Worm (Caenorhabditis elegans): Measurements from ENCODE around the gene F52B10.3.

The F52B10.3 gene

ce11 chrX:2943611-2944010, 45.5 kb upstream of the F52B10.3 start:
- TF ChIP-seq snpc-3.4 (tag; optimal IDR thresholded peaks at IDR 0.05) (no peak), mxl-1 (tag; optimal IDR thresholded peaks at IDR 0.05) (no peak), tlf-1 (GFP tag; optimal IDR thresholded peaks at IDR 0.05) (no peak), him-1 (tag; optimal IDR thresholded peaks at IDR 0.05) (no peak), lin-35 (GFP tag; optimal IDR thresholded peaks at IDR 0.05) (no peak), K11D2.4 (GFP tag; IDR thresholded peaks at IDR 0.05) (no peak), bed-2 (GFP tag; IDR thresholded peaks at IDR 0.05) (no peak), unc-62 (GFP tag; optimal IDR thresholded peaks at IDR 0.05) (no peak), attf-6 (GFP tag; IDR thresholded peaks at IDR 0.05) (no peak), lsy-27 (tag; optimal IDR thresholded peaks at IDR 0.05; ENCODE audit: borderline replicate concordance, insufficient read depth) (no peak), ztf-25 (GFP tag; IDR thresholded peaks at IDR 0.05) (no peak), atf-7 (tag; optimal IDR thresholded peaks at IDR 0.05) (no peak)

- no peak for TF ChIP-seq ceh-40 (GFP tag; IDR thresholded peaks at IDR 0.05)
- TF ChIP-seq snpc-4 (GFP tag; optimal IDR thresholded peaks at IDR 0.05): no peak
- peak in 2 of 4 experiments; percentile 41 to 60 for TF ChIP-seq snpc-4 (tag; optimal IDR thresholded peaks at IDR 0.05)
- TF ChIP-seq ztf-3 (GFP tag; optimal IDR thresholded peaks at IDR 0.05): no peak
- no peak for TF ChIP-seq rcor-1 (GFP tag; IDR thresholded peaks at IDR 0.05)
- no peak for TF ChIP-seq nfya-1 (tag; optimal IDR thresholded peaks at IDR 0.05; ENCODE audit: borderline replicate concordance, insufficient read depth)
- TF ChIP-seq egrh-3 (GFP tag; IDR thresholded peaks at IDR 0.05): peak; percentile 30; the same call in 1 of the 2 replicates
- TF ChIP-seq zfh-2 (GFP tag; conservative IDR thresholded peaks at IDR 0.05): peak; percentile 82
- TF ChIP-seq C06A6.2 (GFP tag; conservative IDR thresholded peaks at IDR 0.05): 0 out of 2 replicates have a peak, but pooled peaks have one; percentile 14
- TF ChIP-seq ama-1 (optimal IDR thresholded peaks at IDR 0.05): no peak
- no peak for TF ChIP-seq ama-1 (GFP tag; optimal IDR thresholded peaks at IDR 0.05)
Measured at ce11 chrX:2942327-2942726, 44.2 kb upstream of the F52B10.3 start.

ce11 chrX:2940572-2940971, 42.4 kb upstream of the F52B10.3 start, which contains the start of gene pfk-1.1:
Gene pfk-1.1 (plus strand): TSS chrX:2940872.
- TF ChIP-seq ztf-18 (tag; optimal IDR thresholded peaks at IDR 0.05): no peak
- TF ChIP-seq C17E4.6 (GFP tag; IDR thresholded peaks at IDR 0.05): no peak

- TF ChIP-seq T07F8.4 (tag; optimal IDR thresholded peaks at IDR 0.05) (no peak), repo-1 (tag; optimal IDR thresholded peaks at IDR 0.05) (no peak), let-526 (GFP tag; IDR thresholded peaks at IDR 0.05) (no peak), B0019.2 (GFP tag; conservative IDR thresholded peaks at IDR 0.05) (no peak), efl-1 (GFP tag; optimal IDR thresholded peaks at IDR 0.05) (no peak), tbx-9 (tag; optimal IDR thresholded peaks at IDR 0.05; ENCODE audit: borderline replicate concordance) (no peak)
Measured at ce11 chrX:2939526-2939925, 41.4 kb upstream of the F52B10.3 start.

- TF ChIP-seq cebp-1 (GFP tag; IDR thresholded peaks at IDR 0.05): no peak
- TF ChIP-seq cebp-1 (tag; optimal IDR thresholded peaks at IDR 0.05): peak; percentile 8
- TF ChIP-seq lin-26 (GFP tag; IDR thresholded peaks at IDR 0.05): no peak
Measured at ce11 chrX:2939085-2939484, 40.9 kb upstream of the F52B10.3 start.

Measured in whole organism, young adult.